Worm (Caenorhabditis elegans): ENCODE data around the gene eri-1.
A peak's percentile ranks its signal among the peaks of the same experiment; 100 is the strongest.

Gene eri-1

ce11 chrIV:393409-393930 is 26.3 kb downstream of the eri-1 start, which contains the start of the genes T07A9.15 and nog-1 (continued):
- no peak for TF ChIP-seq snpc-1.2 (GFP tag; IDR thresholded peaks at IDR 0.05)
- no peak for TF ChIP-seq ctbp-1 (GFP tag; IDR thresholded peaks at IDR 0.05)
- TF ChIP-seq nhr-77 (tag; optimal IDR thresholded peaks at IDR 0.05) = peak; percentile 44
- TF ChIP-seq T20F7.1 (GFP tag; optimal IDR thresholded peaks at IDR 0.05) = no peak
- TF ChIP-seq aha-1 (tag) = peak; percentile 89
- TF ChIP-seq hlh-11 (tag; optimal IDR thresholded peaks at IDR 0.05) = peak; percentile 27
- TF ChIP-seq Y5F2A.4 (GFP tag; optimal IDR thresholded peaks at IDR 0.05) = no peak
- TF ChIP-seq hlh-30 (tag; optimal IDR thresholded peaks at IDR 0.05; ENCODE audit: insufficient read depth) = peak; percentile 92
- TF ChIP-seq nhr-6 (tag; optimal IDR thresholded peaks at IDR 0.05) = peak; percentile 66
- TF ChIP-seq ztf-11 (tag; optimal IDR thresholded peaks at IDR 0.05) = no peak
- TF ChIP-seq F10B5.3 (tag; optimal IDR thresholded peaks at IDR 0.05) = no peak
- TF ChIP-seq snpc-4 (tag; optimal IDR thresholded peaks at IDR 0.05) = no peak
- TF ChIP-seq daf-19 (GFP tag; conservative IDR thresholded peaks at IDR 0.05) = no peak
- TF ChIP-seq dmd-6 (GFP tag; IDR thresholded peaks at IDR 0.05) = peak; percentile 31; the same call in 1 of the 2 replicates
- no peak for TF ChIP-seq spr-1 (tag; optimal IDR thresholded peaks at IDR 0.05)
- TF ChIP-seq lin-38 (GFP tag; IDR thresholded peaks at IDR 0.05) = peak; percentile 65
- TF ChIP-seq lin-13 (GFP tag; optimal IDR thresholded peaks at IDR 0.05) = no peak
- TF ChIP-seq ZK546.5 (tag; optimal IDR thresholded peaks at IDR 0.05) = no peak
- TF ChIP-seq saeg-2 (GFP tag; IDR thresholded peaks at IDR 0.05) = no peak
- no peak for TF ChIP-seq nhr-48 (tag; optimal IDR thresholded peaks at IDR 0.05)
- no peak for TF ChIP-seq mdt-29 (GFP tag; IDR thresholded peaks at IDR 0.05)
- no peak for TF ChIP-seq php-3 (GFP tag; IDR thresholded peaks at IDR 0.05)

ce11 chrIV:390279-390678 is 29.5 kb downstream of the eri-1 start, which contains the start of the genes ears-2 and uncp-18:
TSS of gene ears-2 (minus strand) at chrIV:390468.
TSS of gene uncp-18 (plus strand) at chrIV:390560.
- TF ChIP-seq saeg-2 (GFP tag; IDR thresholded peaks at IDR 0.05) (no peak), nhr-111 (GFP tag; optimal IDR thresholded peaks at IDR 0.05) (no peak), rbr-2 (tag; optimal IDR thresholded peaks at IDR 0.05) (peak; percentile 91), egl-43 (GFP tag; IDR thresholded peaks at IDR 0.05) (peak; percentile 88), daf-16 (GFP tag; optimal IDR thresholded peaks at IDR 0.05) (peak; percentile 43 to 89), daf-16 (tag; optimal IDR thresholded peaks at IDR 0.05) (peak; percentile 79), aly-2 (tag; optimal IDR thresholded peaks at IDR 0.05) (peak; percentile 54), nhr-48 (tag; optimal IDR thresholded peaks at IDR 0.05) (peak; percentile 71), cey-2 (tag; optimal IDR thresholded peaks at IDR 0.05; ENCODE audit: borderline replicate concordance, insufficient read depth) (no peak), ceh-20 (GFP tag; IDR thresholded peaks at IDR 0.05) (peak; percentile 85), set-16 (GFP tag; IDR thresholded peaks at IDR 0.05) (peak; percentile 66), zfp-3 (GFP tag; conservative IDR thresholded peaks at IDR 0.05) (peak; percentile 45; the same call in 1 of the 2 replicates), pha-4 (GFP tag; IDR thresholded peaks at IDR 0.05) (peak; percentile 90), pha-4 (tag; optimal IDR thresholded peaks at IDR 0.05) (no peak), F26F4.8 (GFP tag; conservative IDR thresholded peaks at IDR 0.05) (no peak), ceh-82 (tag; optimal IDR thresholded peaks at IDR 0.05) (no peak), ama-1 (optimal IDR thresholded peaks at IDR 0.05) (peak; percentile 17), skn-1 (tag; optimal IDR thresholded peaks at IDR 0.05) (no peak), lin-15B (tag; optimal IDR thresholded peaks at IDR 0.05) (peak; percentile 62), snpc-1.2 (GFP tag; IDR thresholded peaks at IDR 0.05) (peak; percentile 75), lin-1 (GFP tag; IDR thresholded peaks at IDR 0.05) (peak; percentile 79), dpl-1 (GFP tag; optimal IDR thresholded peaks at IDR 0.05) (peak; percentile 81), hmg-1.1 (GFP tag; IDR thresholded peaks at IDR 0.05) (peak; percentile 95), ZK546.5 (tag; optimal IDR thresholded peaks at IDR 0.05) (no peak), ces-1 (GFP tag; optimal IDR thresholded peaks at IDR 0.05) (peak; percentile 53), gei-8 (GFP tag; optimal IDR thresholded peaks at IDR 0.05) (peak; percentile 56), daf-19 (GFP tag; conservative IDR thresholded peaks at IDR 0.05) (no peak), arid-1 (GFP tag; conservative IDR thresholded peaks at IDR 0.05) (peak; percentile 96), F10B5.3 (tag; optimal IDR thresholded peaks at IDR 0.05) (peak; percentile 55), nhr-10 (tag; optimal IDR thresholded peaks at IDR 0.05) (peak; percentile 43), nhr-11 (tag; optimal IDR thresholded peaks at IDR 0.05) (no peak), lin-38 (GFP tag; IDR thresholded peaks at IDR 0.05) (peak; percentile 90), nhr-76 (tag; optimal IDR thresholded peaks at IDR 0.05) (no peak), ceh-62 (tag; optimal IDR thresholded peaks at IDR 0.05) (no peak), F37D6.2 (tag; optimal IDR thresholded peaks at IDR 0.05) (peak; percentile 79), spr-1 (tag; optimal IDR thresholded peaks at IDR 0.05) (peak; percentile 90)

All from whole organism, L4 larva.